Fruit fly (Drosophila melanogaster) whole organism, embryonic: ENCODE measurements around the gene CG45081.
A peak's percentile ranks its signal among the peaks of the same experiment; 100 is the strongest.

Experiments used
- Abd-B ChIP-seq: fragments of 200-800 bp; sonication (Bioruptor generic); optimal IDR thresholded peaks from 2 replicates; lab custom pipeline; 2018; ENCODE audit warnings: missing biosample characterization, mild to moderate bottlenecking, missing genetic modification characterization, moderate library complexity
- Ada2b ChIP-seq: fragments of 200-800 bp; sonication (Bioruptor generic); IDR thresholded peaks from 2 replicates; pipeline ENCODE4 v1.3.6; 2022; ENCODE audit warnings: missing biosample characterization, missing genetic modification characterization
- Bgb ChIP-seq: fragments of 200-800 bp; sonication (Bioruptor generic); IDR thresholded peaks from 2 replicates; pipeline ENCODE4 v1.3.6; 2022; ENCODE audit warnings: missing biosample characterization, missing genetic modification characterization; ENCODE audit not compliant: partially characterized antibody
- CG11695 ChIP-seq: fragments of 200-800 bp; sonication (Bioruptor generic); IDR thresholded peaks from 3 replicates; pipeline ENCODE4 v1.3.6; 2022; ENCODE audit warnings: missing biosample characterization, missing genetic modification characterization
- CG12769 ChIP-seq: fragments of 200-800 bp; sonication (Bioruptor generic); optimal IDR thresholded peaks from 2 replicates; lab custom pipeline; 2019; ENCODE audit warnings: missing biosample characterization, mild to moderate bottlenecking, missing genetic modification characterization, moderate library complexity
- CG16863 ChIP-seq: fragments of 200-800 bp; sonication (Bioruptor generic); optimal IDR thresholded peaks from 3 replicates; lab custom pipeline; 2016; ENCODE audit warnings: missing biosample characterization, missing genetic modification characterization
- CG17328 ChIP-seq: fragments of 200-800 bp; sonication (Bioruptor generic); IDR thresholded peaks from 2 replicates; pipeline ENCODE4 v1.3.6; 2022; ENCODE audit warnings: missing biosample characterization, missing genetic modification characterization
- CG17361 ChIP-seq: fragments of 200-800 bp; sonication (Bioruptor generic); IDR thresholded peaks from 3 replicates; pipeline ENCODE4 v1.3.6; 2022; ENCODE audit warnings: missing biosample characterization, missing genetic modification characterization
- CG17802 ChIP-seq: fragments of 200-800 bp; sonication (Bioruptor generic); optimal IDR thresholded peaks from 2 replicates; lab custom pipeline; 2018; ENCODE audit warnings: missing biosample characterization, mild to moderate bottlenecking, missing genetic modification characterization, moderate library complexity
- CG18599 ChIP-seq: fragments of 200-800 bp; sonication (Bioruptor generic); optimal IDR thresholded peaks from 3 replicates; lab custom pipeline; 2017; ENCODE audit warnings: missing biosample characterization, missing genetic modification characterization, mild to moderate bottlenecking, moderate library complexity, missing genetic modification reagents
- CG2120 ChIP-seq: fragments of 200-800 bp; sonication (Bioruptor generic); optimal IDR thresholded peaks from 3 replicates; lab custom pipeline; 2016; ENCODE audit warnings: missing biosample characterization, missing genetic modification characterization
- CG30020 ChIP-seq: fragments of 200-800 bp; optimal IDR thresholded peaks from 2 replicates; lab custom pipeline; 2019; ENCODE audit warnings: missing biosample characterization, mild to moderate bottlenecking, missing genetic modification characterization, moderate library complexity
- CG32772 ChIP-seq: fragments of 200-800 bp; sonication (Bioruptor generic); IDR thresholded peaks from 2 replicates; pipeline ENCODE4 v1.3.6; 2022; ENCODE audit warnings: missing biosample characterization, missing genetic modification characterization
- CG34422 ChIP-seq: fragments of 200-800 bp; sonication (Bioruptor generic); IDR thresholded peaks from 3 replicates; pipeline ENCODE4 v1.3.6; 2022; ENCODE audit warnings: missing biosample characterization, missing genetic modification characterization
- CG7745 ChIP-seq: fragments of 200-800 bp; sonication (Bioruptor generic); optimal IDR thresholded peaks from 2 replicates; lab custom pipeline; 2018; ENCODE audit warnings: missing biosample characterization, mild to moderate bottlenecking, missing genetic modification characterization, moderate library complexity
- CG7928 ChIP-seq: fragments of 200-800 bp; sonication (Bioruptor generic); optimal IDR thresholded peaks from 2 replicates; lab custom pipeline; 2017; ENCODE audit warnings: missing biosample characterization, mild to moderate bottlenecking, missing genetic modification characterization
- CG8359 ChIP-seq: fragments of 200-800 bp; sonication (Bioruptor generic); optimal IDR thresholded peaks from 2 replicates; lab custom pipeline; 2017; ENCODE audit warnings: missing biosample characterization, mild to moderate bottlenecking, missing genetic modification characterization, borderline replicate concordance
- CG8944 ChIP-seq: fragments of 200-800 bp; sonication (Bioruptor generic); optimal IDR thresholded peaks from 3 replicates; lab custom pipeline; 2016; ENCODE audit warnings: missing biosample characterization, missing genetic modification characterization
- Camta ChIP-seq: fragments of 200-800 bp; sonication (Bioruptor generic); optimal IDR thresholded peaks from 2 replicates; lab custom pipeline; 2016; ENCODE audit warnings: missing biosample characterization, missing genetic modification characterization
- Dip3 ChIP-seq: fragments of 200-800 bp; sonication (Bioruptor generic); optimal IDR thresholded peaks from 3 replicates; lab custom pipeline; 2016; ENCODE audit warnings: missing biosample characterization, missing genetic modification characterization
- Doc2 ChIP-seq: fragments of 200-800 bp; sonication (Bioruptor generic); IDR thresholded peaks from 2 replicates; pipeline ENCODE4 v1.3.6; 2022; ENCODE audit warnings: missing biosample characterization, missing genetic modification characterization
- E2f1 ChIP-seq: fragments of 200-800 bp; sonication (Bioruptor generic); IDR thresholded peaks from 2 replicates; pipeline ENCODE4 v1.3.6; 2022; ENCODE audit warnings: missing biosample characterization, missing genetic modification characterization
- H2.0 ChIP-seq: fragments of 200-800 bp; sonication (Bioruptor generic); IDR thresholded peaks from 2 replicates; pipeline ENCODE4 v1.3.6; 2022; ENCODE audit warnings: missing biosample characterization, missing genetic modification characterization
- HmgZ ChIP-seq: fragments of 200-800 bp; sonication (Bioruptor generic); optimal IDR thresholded peaks from 2 replicates; lab custom pipeline; 2018; ENCODE audit warnings: missing biosample characterization, mild to moderate bottlenecking, missing genetic modification characterization
- Hr3 ChIP-seq: fragments of 200-800 bp; sonication (Bioruptor generic); optimal IDR thresholded peaks from 3 replicates; lab custom pipeline; 2016; ENCODE audit warnings: missing biosample characterization, missing genetic modification characterization
- Lpt ChIP-seq: fragments of >200 bp; optimal IDR thresholded peaks from 2 replicates; lab custom pipeline; 2018; ENCODE audit warnings: missing biosample characterization, missing genetic modification characterization
- Max ChIP-seq: fragments of 200-800 bp; sonication (Bioruptor generic); optimal IDR thresholded peaks from 2 replicates; lab custom pipeline; 2016; ENCODE audit warnings: missing biosample characterization, mild to moderate bottlenecking, missing genetic modification characterization
- Neu2 ChIP-seq: fragments of 200-800 bp; sonication (Bioruptor generic); optimal IDR thresholded peaks from 3 replicates; lab custom pipeline; 2016; ENCODE audit warnings: missing biosample characterization, missing genetic modification characterization, borderline replicate concordance
- Nf-YA ChIP-seq: fragments of 200-800 bp; sonication (Bioruptor generic); IDR thresholded peaks from 2 replicates; pipeline ENCODE4 v1.3.6; 2022; ENCODE audit warnings: missing biosample characterization, missing genetic modification characterization
- Nf-YC ChIP-seq: fragments of 200-800 bp; optimal IDR thresholded peaks from 3 replicates; lab custom pipeline; 2019; ENCODE audit warnings: missing biosample characterization, mild to moderate bottlenecking, missing genetic modification characterization, moderate library complexity
- Scr ChIP-seq: fragments of 200-800 bp; sonication (Bioruptor generic); IDR thresholded peaks from 2 replicates; pipeline ENCODE4 v1.3.6; 2022; ENCODE audit warnings: missing biosample characterization, missing genetic modification characterization; ENCODE audit not compliant: partially characterized antibody
- Sox102F ChIP-seq: fragments of 200-800 bp; sonication (Bioruptor generic); optimal IDR thresholded peaks from 2 replicates; lab custom pipeline; 2018; ENCODE audit warnings: missing biosample characterization, mild to moderate bottlenecking, missing genetic modification characterization, moderate library complexity
- Stat92E ChIP-seq, 3 experiments: fragments of >200 bp in 2 of 3; fragments of 200-800 bp in 1 of 3; sonication (Bioruptor generic) in 1 of 3; optimal IDR thresholded peaks; 2 replicates each; lab custom pipeline; 2017 to 2019; ENCODE audit warnings: missing biosample characterization in 3 of 3, missing genetic modification characterization in 3 of 3, mild to moderate bottlenecking in 1 of 3, moderate library complexity in 1 of 3
- Xrp1 ChIP-seq: fragments of 200-800 bp; sonication (Bioruptor generic); IDR thresholded peaks from 2 replicates; pipeline ENCODE4 v1.3.6; 2022; ENCODE audit warnings: missing biosample characterization, missing genetic modification characterization
- bab2 ChIP-seq: fragments of 200-800 bp; sonication (Bioruptor generic); optimal IDR thresholded peaks from 2 replicates; lab custom pipeline; 2016; ENCODE audit warnings: missing biosample characterization, missing genetic modification characterization
- crc ChIP-seq: fragments of 200-800 bp; sonication (Bioruptor generic); optimal IDR thresholded peaks from 2 replicates; lab custom pipeline; 2016; ENCODE audit warnings: missing biosample characterization, missing genetic modification characterization
- danr ChIP-seq: fragments of 200-800 bp; sonication (Bioruptor generic); IDR thresholded peaks from 2 replicates; pipeline ENCODE4 v1.3.6; 2022; ENCODE audit warnings: missing biosample characterization, missing genetic modification characterization
- fd96Cb ChIP-seq: fragments of 200-800 bp; sonication (Bioruptor generic); optimal IDR thresholded peaks from 2 replicates; lab custom pipeline; 2018; ENCODE audit warnings: missing biosample characterization, mild to moderate bottlenecking, missing genetic modification characterization, moderate library complexity
- jumu ChIP-seq: fragments of 200-800 bp; sonication (Bioruptor generic); optimal IDR thresholded peaks from 3 replicates; lab custom pipeline; 2016; ENCODE audit warnings: missing biosample characterization, missing genetic modification characterization
- kay ChIP-seq: fragments of 200-800 bp; sonication (Bioruptor generic); optimal IDR thresholded peaks from 2 replicates; lab custom pipeline; 2016; ENCODE audit warnings: missing biosample characterization, missing genetic modification characterization
- lab ChIP-seq: fragments of 200-800 bp; sonication (Bioruptor generic); optimal IDR thresholded peaks from 3 replicates; lab custom pipeline; 2017; ENCODE audit warnings: missing biosample characterization, missing genetic modification characterization, mild to moderate bottlenecking, moderate library complexity, missing genetic modification reagents
- nom ChIP-seq: fragments of 200-800 bp; sonication (Bioruptor generic); optimal IDR thresholded peaks from 2 replicates; lab custom pipeline; 2017; ENCODE audit warnings: missing biosample characterization, missing genetic modification characterization, mild to moderate bottlenecking, moderate library complexity, missing genetic modification reagents
- sd ChIP-seq: fragments of 200-800 bp; sonication (Bioruptor generic); optimal IDR thresholded peaks from 3 replicates; lab custom pipeline; 2018; ENCODE audit warnings: missing biosample characterization, mild to moderate bottlenecking, missing genetic modification characterization, moderate library complexity
- seq ChIP-seq: fragments of 200-800 bp; sonication (Bioruptor generic); IDR thresholded peaks from 2 replicates; pipeline ENCODE4 v1.3.6; 2022; ENCODE audit warnings: missing biosample characterization, missing genetic modification characterization
- shn ChIP-seq: fragments of 200-800 bp; sonication (Bioruptor generic); optimal IDR thresholded peaks from 3 replicates; lab custom pipeline; 2016; ENCODE audit warnings: missing biosample characterization, missing genetic modification characterization
- slbo ChIP-seq: fragments of 200-800 bp; sonication (Bioruptor generic); IDR thresholded peaks from 2 replicates; pipeline ENCODE4 v1.3.6; 2022; ENCODE audit warnings: missing biosample characterization, missing genetic modification characterization
- tgo ChIP-seq: fragments of 200-800 bp; sonication (Bioruptor generic); IDR thresholded peaks from 3 replicates; pipeline ENCODE4 v1.3.6; 2022; ENCODE audit warnings: missing biosample characterization, missing genetic modification characterization
- trem ChIP-seq: fragments of 200-800 bp; optimal IDR thresholded peaks from 3 replicates; lab custom pipeline; 2019; ENCODE audit warnings: missing biosample characterization, mild to moderate bottlenecking, missing genetic modification characterization, moderate library complexity
- trh ChIP-seq: fragments of 200-800 bp; sonication (Bioruptor generic); optimal IDR thresholded peaks from 2 replicates; lab custom pipeline; 2016; ENCODE audit warnings: missing biosample characterization, missing genetic modification characterization
- tup ChIP-seq: fragments of 200-800 bp; sonication (Bioruptor generic); optimal IDR thresholded peaks from 2 replicates; lab custom pipeline; 2016; ENCODE audit warnings: missing biosample characterization, mild to moderate bottlenecking, missing genetic modification characterization, moderate library complexity
- z ChIP-seq: fragments of 200-800 bp; sonication (Bioruptor generic); IDR thresholded peaks from 3 replicates; pipeline ENCODE4 v1.3.6; 2022; ENCODE audit warnings: missing biosample characterization, missing genetic modification characterization

Gene CG45081

dm6 chr3L:19260278-19260803 lies 5.5 kb upstream of the CG45081 start, which contains the start of gene nes (continued):
- TF ChIP-seq shn (no peak), z (GFP tag; lab: Robert Waterston, UW) (no peak), Neu2 (GFP tag; lab: Kevin White, UChicago) (no peak), H2.0 (GFP tag; lab: Robert Waterston, UW) (no peak), lab (GFP tag; lab: Kevin White, UChicago) (no peak), Stat92E (GFP tag; optimal IDR thresholded peaks at IDR 0.05; lab: Kevin White, UChicago) (no peak), tup (GFP tag; lab: Kevin White, UChicago) (no peak), jumu (GFP tag; lab: Kevin White, UChicago) (no peak), Abd-B (peak; percentile 18), seq (GFP tag; lab: Robert Waterston, UW) (no peak), CG7745 (tag; lab: Kevin White, UChicago) (no peak), bab2 (peak; percentile 9), Bgb (GFP tag; lab: Robert Waterston, UW) (peak; percentile 52; the same call in 1 of the 2 replicates), CG17328 (no peak), Nf-YC (no peak), slbo (GFP tag; lab: Robert Waterston, UW) (peak; percentile 68), CG34422 (GFP tag; lab: Robert Waterston, UW) (peak; percentile 8; the same call in 1 of the 3 replicates), crc (GFP tag; lab: Kevin White, UChicago) (no peak), HmgZ (no peak), Hr3 (no peak), Dip3 (GFP tag; lab: Kevin White, UChicago) (no peak), Max (GFP tag; lab: Kevin White, UChicago) (peak; percentile 37), Sox102F (no peak), CG16863 (GFP tag; lab: Kevin White, UChicago) (no peak), Lpt (GFP tag; lab: Kevin White, UChicago) (no peak), trh (GFP tag; lab: Kevin White, UChicago) (no peak), CG32772 (GFP tag; lab: Robert Waterston, UW) (no peak), CG2120 (GFP tag; lab: Kevin White, UChicago) (peak; percentile 39), CG8359 (GFP tag; lab: Kevin White, UChicago) (no peak), danr (GFP tag; lab: Robert Waterston, UW) (no peak), sd (no peak), Ada2b (GFP tag; lab: Robert Waterston, UW) (0 out of 2 replicates have a peak, but pooled peaks have one; percentile 12), Doc2 (GFP tag; lab: Robert Waterston, UW) (no peak), CG17361 (no peak), E2f1 (GFP tag; lab: Robert Waterston, UW) (no peak), CG17802 (tag; lab: Kevin White, UChicago) (no peak), fd96Cb (tag; lab: Kevin White, UChicago) (no peak), Xrp1 (GFP tag; lab: Robert Waterston, UW) (no peak), kay (GFP tag; lab: Kevin White, UChicago) (no peak), Nf-YA (no peak), Scr (GFP tag; lab: Robert Waterston, UW) (peak; percentile 41), nom (peak; percentile 3), tgo (GFP tag; lab: Robert Waterston, UW) (0 out of 3 replicates have a peak, but pooled peaks have one; percentile 29), CG30020 (tag; lab: Kevin White, UChicago) (no peak), CG12769 (tag; lab: Kevin White, UChicago) (peak; percentile 45), CG11695 (GFP tag; lab: Robert Waterston, UW) (no peak), Camta (GFP tag; lab: Kevin White, UChicago) (no peak), CG18599 (GFP tag; lab: Kevin White, UChicago) (no peak), trem (tag; lab: Kevin White, UChicago) (no peak), CG8944 (GFP tag; lab: Kevin White, UChicago) (no peak), CG7928 (GFP tag; lab: Kevin White, UChicago) (no peak)
